Worm (Caenorhabditis elegans) whole organism, L1 larva: ENCODE results near the gene adbp-1.

Experiments
- Y116A8C.19 ChIP-seq: sonication (generic microtip); optimal IDR thresholded peaks from 2 replicates; lab custom pipeline; 2016; ENCODE audit warnings: missing compliant biosample characterization, missing genetic modification characterization, borderline replicate concordance
- alr-1 ChIP-seq: fragments of 200-800 bp; sonication (Bioruptor generic); optimal IDR thresholded peaks from 2 replicates; lab custom pipeline; 2018; ENCODE audit warnings: borderline replicate concordance, mild to moderate bottlenecking, missing genetic modification characterization, missing compliant biosample characterization
- aly-2 ChIP-seq: fragments of 150-350 bp; optimal IDR thresholded peaks from 2 replicates; lab custom pipeline; 2014; ENCODE audit warnings: missing biosample characterization, missing genetic modification characterization
- ama-1 ChIP-seq: fragments of 150-350 bp; optimal IDR thresholded peaks from 2 replicates; lab custom pipeline; 2014
- blmp-1 ChIP-seq: fragments of 150-350 bp; optimal IDR thresholded peaks from 2 replicates; lab custom pipeline; 2014; ENCODE audit warnings: missing biosample characterization, missing genetic modification characterization
- ceh-8 ChIP-seq: fragments of 200-800 bp; sonication (Bioruptor generic); optimal IDR thresholded peaks from 2 replicates; lab custom pipeline; 2018; ENCODE audit warnings: mild to moderate bottlenecking, missing genetic modification characterization, moderate library complexity, missing compliant biosample characterization
- fos-1 ChIP-seq: fragments of 150-350 bp; optimal IDR thresholded peaks from 2 replicates; lab custom pipeline; 2014; ENCODE audit warnings: missing biosample characterization, missing genetic modification characterization
- grh-1 ChIP-seq: fragments of 200-800 bp; sonication (Bioruptor generic); IDR thresholded peaks from 2 replicates; pipeline ENCODE4 v1.3.6; 2022; ENCODE audit warnings: missing genetic modification reagents, missing genetic modification characterization, missing compliant biosample characterization
- irx-1 ChIP-seq: sonication (generic microtip); optimal IDR thresholded peaks from 2 replicates; lab custom pipeline; 2016; ENCODE audit warnings: missing genetic modification characterization, missing compliant biosample characterization
- jun-1 ChIP-seq: fragments of 150-350 bp; optimal IDR thresholded peaks from 2 replicates; lab custom pipeline; 2014; ENCODE audit warnings: missing biosample characterization, missing genetic modification reagents, missing genetic modification characterization
- lin-14 ChIP-seq: fragments of 200-800 bp; sonication (Bioruptor generic); optimal IDR thresholded peaks from 2 replicates; lab custom pipeline; 2018; ENCODE audit warnings: mild to moderate bottlenecking, missing genetic modification characterization, moderate library complexity, missing compliant biosample characterization
- lin-35 ChIP-seq, 2 experiments: fragments of 150-350 bp; optimal IDR thresholded peaks; 2 replicates each; lab custom pipeline; 2014; ENCODE audit warnings: missing biosample characterization in 2 of 2, missing genetic modification characterization in 2 of 2, missing genetic modification reagents in 2 of 2
- lin-39 ChIP-seq: fragments of 150-350 bp; optimal IDR thresholded peaks from 2 replicates; lab custom pipeline; 2014; ENCODE audit warnings: missing biosample characterization, missing genetic modification reagents, missing genetic modification characterization
- mdl-1 ChIP-seq, 2 experiments: fragments of 150-350 bp; optimal IDR thresholded peaks; 2 replicates each; lab custom pipeline; 2014 to 2017; ENCODE audit warnings: missing biosample characterization in 2 of 2, missing genetic modification characterization in 2 of 2, inconsistent platforms in 1 of 2
- mep-1 ChIP-seq: fragments of 150-350 bp; optimal IDR thresholded peaks from 2 replicates; lab custom pipeline; 2014; ENCODE audit warnings: missing biosample characterization, missing genetic modification characterization
- nhr-12 ChIP-seq: sonication (generic microtip); optimal IDR thresholded peaks from 2 replicates; lab custom pipeline; 2017; ENCODE audit warnings: missing biosample characterization, missing genetic modification characterization
- nhr-19 ChIP-seq: fragments of 200-800 bp; sonication (Bioruptor generic); conservative IDR thresholded peaks from 2 replicates; pipeline ENCODE4 v1.3.6; 2022; ENCODE audit warnings: missing genetic modification characterization, missing compliant biosample characterization
- nhr-47 ChIP-seq: sonication (generic microtip); optimal IDR thresholded peaks from 2 replicates; lab custom pipeline; 2016; ENCODE audit warnings: mild to moderate bottlenecking, missing genetic modification characterization, moderate library complexity, missing compliant biosample characterization
- nhr-71 ChIP-seq: sonication (generic microtip); optimal IDR thresholded peaks from 2 replicates; lab custom pipeline; 2016; ENCODE audit warnings: mild to moderate bottlenecking, missing genetic modification characterization, moderate library complexity, missing compliant biosample characterization
- nhr-85 ChIP-seq: sonication (generic microtip); peaks from one replicate; lab custom pipeline; 2016; ENCODE audit warnings: missing genetic modification characterization, inconsistent platforms, missing compliant biosample characterization
- snu-23 ChIP-seq: sonication (generic microtip); optimal IDR thresholded peaks from 2 replicates; lab custom pipeline; 2016; ENCODE audit warnings: missing genetic modification characterization, missing compliant biosample characterization
- sox-4 ChIP-seq: sonication (generic microtip); optimal IDR thresholded peaks from 2 replicates; lab custom pipeline; 2016; ENCODE audit warnings: missing genetic modification characterization, missing compliant biosample characterization
- sup-37 ChIP-seq: fragments of 200-800 bp; sonication (Bioruptor generic); optimal IDR thresholded peaks from 2 replicates; lab custom pipeline; 2018; ENCODE audit warnings: mild to moderate bottlenecking, missing genetic modification characterization, missing compliant biosample characterization
- tlp-1 ChIP-seq: fragments of 150-350 bp; optimal IDR thresholded peaks from 2 replicates; lab custom pipeline; 2014; ENCODE audit warnings: missing biosample characterization, missing genetic modification characterization
- vab-15 ChIP-seq: sonication (generic microtip); optimal IDR thresholded peaks from 2 replicates; lab custom pipeline; 2017; ENCODE audit warnings: missing genotype, mild to moderate bottlenecking, missing genetic modification characterization, missing compliant biosample characterization
- xbp-1 ChIP-seq: sonication (generic microtip); optimal IDR thresholded peaks from 2 replicates; lab custom pipeline; 2016; ENCODE audit warnings: missing genetic modification characterization, missing compliant biosample characterization
- zag-1 ChIP-seq: fragments of 150-350 bp; optimal IDR thresholded peaks from 2 replicates; lab custom pipeline; 2014; ENCODE audit warnings: missing biosample characterization, missing genetic modification characterization
- ztf-4 ChIP-seq: fragments of 150-350 bp; optimal IDR thresholded peaks from 2 replicates; lab custom pipeline; 2014; ENCODE audit warnings: missing biosample characterization, missing genetic modification characterization

Gene adbp-1

ce11 chrII:11443862-11444261, at the start of gene adbp-1:
adbp-1 (plus strand) TSS chrII:11444162.
- TF ChIP-seq zag-1: no peak
- TF ChIP-seq vab-15: no peak
- no peak for TF ChIP-seq lin-35 (GFP tag; optimal IDR thresholded peaks at IDR 0.05; lab: Kevin White, UChicago)
- no peak for TF ChIP-seq irx-1
- TF ChIP-seq blmp-1 (tag; lab: Kevin White, UChicago): no peak
- no peak for TF ChIP-seq xbp-1 (tag; lab: Kevin White, UChicago)
- TF ChIP-seq Y116A8C.19 (tag; lab: Kevin White, UChicago): no peak
- TF ChIP-seq lin-39 (tag; lab: Kevin White, UChicago): no peak
- no peak for TF ChIP-seq fos-1 (tag; lab: Kevin White, UChicago)
- TF ChIP-seq tlp-1 (tag; lab: Kevin White, UChicago): no peak

DNA sequence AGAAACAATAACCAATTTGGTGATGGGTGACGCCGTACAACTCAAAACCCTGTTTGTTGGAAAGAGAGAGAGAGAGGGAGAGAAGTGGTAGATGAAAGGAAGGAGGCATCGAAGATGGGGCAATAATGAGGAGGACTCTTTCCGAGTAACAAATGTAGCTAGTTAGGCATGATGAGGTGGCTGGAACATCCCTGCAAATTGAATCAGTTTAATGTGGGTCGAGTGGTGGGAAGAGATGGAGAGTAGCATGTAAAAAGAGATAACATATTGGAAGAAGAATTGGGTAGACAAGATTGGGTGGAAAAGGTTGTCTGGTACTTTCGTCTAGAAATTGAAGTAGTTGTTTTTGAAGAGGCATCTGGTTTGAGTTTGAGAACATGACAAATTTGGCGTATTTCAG, 47.7 kb upstream of the adbp-1 start:
- TF ChIP-seq nhr-47 (tag; lab: Kevin White, UChicago) (no peak), ama-1 (lab: Kevin White, UChicago) (no peak), nhr-19 (GFP tag; lab: Robert Waterston, UW) (no peak), nhr-85 (tag; lab: Kevin White, UChicago) (peak; percentile 47), aly-2 (tag; lab: Kevin White, UChicago) (no peak), sup-37 (GFP tag; lab: Kevin White, UChicago) (no peak)
- TF ChIP-seq, all 84 proteins: peak for 1

ce11 chrII:11398787-11399186, 45.2 kb upstream of the adbp-1 start:
- TF ChIP-seq ceh-8 (GFP tag; lab: Kevin White, UChicago): peak; percentile 8
- no peak for TF ChIP-seq nhr-47 (tag; lab: Kevin White, UChicago)

DNA sequence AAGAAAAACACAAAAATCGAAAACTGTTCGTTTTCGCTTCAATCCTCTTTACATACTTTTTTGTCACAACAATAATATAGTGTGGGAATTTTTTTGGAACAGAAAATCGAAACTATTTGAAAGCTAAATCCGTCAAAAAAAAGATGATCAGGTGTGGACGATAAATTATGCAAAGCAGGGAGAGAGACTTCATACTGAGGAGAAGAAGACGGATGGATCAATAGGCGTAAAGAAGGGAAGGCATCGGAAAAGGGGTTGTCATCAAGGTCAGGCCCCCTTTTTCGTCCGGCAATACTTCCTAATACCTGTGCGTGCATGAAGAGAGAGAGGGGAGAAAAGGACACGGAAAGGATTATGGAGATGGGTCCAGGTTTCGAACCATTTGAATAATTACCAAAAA, 43.6 kb upstream of the adbp-1 start:
- TF ChIP-seq lin-14 (GFP tag; lab: Kevin White, UChicago): peak; percentile 33
- TF ChIP-seq alr-1 (tag; lab: Kevin White, UChicago): no peak
- no peak for TF ChIP-seq sox-4 (tag; lab: Kevin White, UChicago)
- TF ChIP-seq blmp-1 (tag; lab: Kevin White, UChicago): peak; percentile 52
- peak; percentile 55 for TF ChIP-seq mep-1 (tag; lab: Kevin White, UChicago)
- peak; percentile 14 for TF ChIP-seq snu-23 (GFP tag; lab: Kevin White, UChicago)

DNA sequence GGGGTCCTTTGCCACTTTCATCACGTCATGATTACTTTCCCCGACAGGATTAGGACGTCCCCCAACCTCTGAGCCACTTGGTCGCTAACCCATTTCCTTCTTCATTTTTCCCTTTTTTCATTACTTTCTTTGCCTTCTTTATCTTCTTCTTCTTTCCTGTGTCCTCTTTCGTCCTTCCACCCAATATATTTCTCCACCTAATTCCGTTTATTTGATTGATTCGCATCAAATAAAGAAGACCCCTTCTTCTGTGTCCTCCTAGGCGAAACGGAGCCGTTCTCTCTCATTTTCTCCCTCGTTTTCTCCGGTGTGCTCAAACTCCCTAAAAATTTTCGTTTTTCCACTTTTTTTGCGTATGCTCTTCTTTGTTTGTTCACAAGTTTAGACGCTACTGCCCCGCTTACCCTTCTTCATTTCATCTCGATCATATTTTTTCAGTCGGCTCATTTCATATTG, 34.3 kb upstream of the adbp-1 start, which contains the start of gene C05D12.7:
Gene C05D12.7 (plus strand): TSS at position 406 of the 456 bp plus-strand sequence.
- TF ChIP-seq lin-14 (GFP tag; lab: Kevin White, UChicago) (peak; percentile 22), nhr-12 (tag; lab: Kevin White, UChicago) (no peak), grh-1 (GFP tag; lab: Robert Waterston, UW) (no peak), jun-1 (tag; lab: Kevin White, UChicago) (no peak), nhr-71 (tag; lab: Kevin White, UChicago) (no peak), mdl-1 (tag; optimal IDR thresholded peaks at IDR 0.05; lab: Kevin White, UChicago) (no peak)

- no peak for TF ChIP-seq ztf-4 (tag; lab: Kevin White, UChicago)
- TF ChIP-seq blmp-1 (tag; lab: Kevin White, UChicago): peak; percentile 33
These were observed 28.3 kb upstream of the adbp-1 start, which contains the start of gene C05D12.1 for ce11 chrII:11415672-11416071. C05D12.1 (minus strand) TSS chrII:11415772.

- no peak for TF ChIP-seq aly-2 (tag; lab: Kevin White, UChicago)
- TF ChIP-seq, all 84 proteins: peak for 0
These were observed 26.0 kb upstream of the adbp-1 start, which contains the start of gene C05D12.2 for ce11 chrII:11417999-11418398. C05D12.2 (plus strand) TSS chrII:11418299.
